Fruit fly (Drosophila melanogaster): ENCODE measurements around the gene Paics.

DNA sequence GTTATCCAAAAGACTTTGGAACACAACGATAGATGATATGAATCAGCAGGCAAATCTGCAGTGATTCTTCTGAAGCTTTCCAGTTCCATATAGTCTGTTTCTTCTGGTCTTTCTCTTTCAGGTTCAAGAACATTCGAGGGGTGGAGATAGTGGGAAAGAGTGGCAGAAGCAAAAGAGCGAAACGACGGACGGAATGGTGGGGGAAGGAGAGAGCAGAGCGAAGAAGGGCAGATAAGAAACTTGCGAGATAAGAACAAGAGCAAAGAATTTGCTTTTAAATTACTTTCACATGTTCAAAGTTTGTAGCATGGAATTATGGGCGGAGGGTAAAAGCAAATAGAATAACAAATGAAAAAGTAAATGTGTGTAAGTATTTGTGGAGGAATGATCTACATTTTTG, 21.4 kb downstream of the Paics start:
- TF ChIP-seq psq (optimal IDR thresholded peaks at IDR 0.05), result peak; percentile 71
- no peak for TF ChIP-seq h (optimal IDR thresholded peaks at IDR 0.05)
- no peak for TF ChIP-seq Sin3A (optimal IDR thresholded peaks at IDR 0.05)
- TF ChIP-seq ttk (optimal IDR thresholded peaks at IDR 0.05), result no peak
- TF ChIP-seq Myc (optimal IDR thresholded peaks at IDR 0.05), result no peak
- TF ChIP-seq insv (optimal IDR thresholded peaks at IDR 0.05), result no peak
